Worm (Caenorhabditis elegans): ENCODE results near the gene dhs-5.

Gene dhs-5

ce11 chrII:5498156-5498739, 44.6 kb downstream of the dhs-5 start, which contains the start of the genes suex-1 and F12A10.9:
Gene suex-1 (minus strand): TSS chrII:5498256.
Gene F12A10.9 (plus strand): TSS chrII:5498689.
- TF ChIP-seq med-1 (GFP tag; optimal IDR thresholded peaks at IDR 0.05; ENCODE audit: insufficient read depth), result no peak
- no peak for TF ChIP-seq klf-2 (GFP tag; conservative IDR thresholded peaks at IDR 0.05)
- TF ChIP-seq ztf-23 (GFP tag; IDR thresholded peaks at IDR 0.05), result no peak
- TF ChIP-seq ztf-29 (GFP tag; IDR thresholded peaks at IDR 0.05), result no peak
- no peak for TF ChIP-seq tab-1 (GFP tag; IDR thresholded peaks at IDR 0.05)
- TF ChIP-seq flt-1 (GFP tag; IDR thresholded peaks at IDR 0.05), result no peak
- TF ChIP-seq cog-1 (tag; optimal IDR thresholded peaks at IDR 0.05), result no peak
- TF ChIP-seq ref-1 (GFP tag; conservative IDR thresholded peaks at IDR 0.05), result no peak
- TF ChIP-seq T22C8.4 (GFP tag; IDR thresholded peaks at IDR 0.05), result no peak

ce11 chrII:5500470-5500869, 46.8 kb downstream of the dhs-5 start, which contains the start of gene fzy-1:
Gene fzy-1 (plus strand): TSS chrII:5500770.
- TF ChIP-seq klf-2 (GFP tag; conservative IDR thresholded peaks at IDR 0.05) (no peak), ztf-23 (GFP tag; IDR thresholded peaks at IDR 0.05) (no peak)

- TF ChIP-seq ref-1 (GFP tag; conservative IDR thresholded peaks at IDR 0.05) (no peak), ztf-23 (GFP tag; IDR thresholded peaks at IDR 0.05) (no peak), cog-1 (tag; optimal IDR thresholded peaks at IDR 0.05) (no peak), med-1 (GFP tag; optimal IDR thresholded peaks at IDR 0.05; ENCODE audit: insufficient read depth) (no peak), flt-1 (GFP tag; IDR thresholded peaks at IDR 0.05) (no peak), ztf-29 (GFP tag; IDR thresholded peaks at IDR 0.05) (no peak), klf-2 (GFP tag; conservative IDR thresholded peaks at IDR 0.05) (no peak), T22C8.4 (GFP tag; IDR thresholded peaks at IDR 0.05) (no peak), tab-1 (GFP tag; IDR thresholded peaks at IDR 0.05) (no peak)
Measured at ce11 chrII:5500986-5501657, 47.5 kb downstream of the dhs-5 start, which contains the start of gene F12A10.8. Gene F12A10.8 (minus strand): TSS chrII:5501064.

DNA sequence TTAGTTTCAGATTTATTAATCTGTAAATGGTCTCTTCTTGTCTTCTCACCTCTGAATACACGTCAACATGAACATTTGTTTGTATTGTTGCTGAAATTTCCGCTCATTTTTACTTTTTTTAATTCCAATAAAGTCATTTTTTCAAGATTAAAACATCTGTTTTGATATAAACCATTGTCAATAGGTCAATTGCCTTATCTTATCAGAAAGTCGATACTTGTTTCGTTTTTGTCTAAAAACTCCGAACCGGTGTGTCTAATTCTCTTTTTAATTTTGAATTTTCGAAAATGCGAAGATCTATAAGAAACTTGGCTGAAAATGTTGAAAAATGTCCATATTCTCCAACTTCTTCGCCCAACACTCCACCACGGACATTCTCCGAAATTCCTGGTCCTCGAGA, 50.1 kb downstream of the dhs-5 start, which contains the start of gene cyp-44A1:
Gene cyp-44A1, plus strand, starts transcription at position 285 of the 400 bp plus-strand sequence.
- TF ChIP-seq T22C8.4 (GFP tag; IDR thresholded peaks at IDR 0.05) (no peak), ztf-29 (GFP tag; IDR thresholded peaks at IDR 0.05) (no peak), med-1 (GFP tag; optimal IDR thresholded peaks at IDR 0.05; ENCODE audit: insufficient read depth) (no peak), ref-1 (GFP tag; conservative IDR thresholded peaks at IDR 0.05) (no peak), ztf-23 (GFP tag; IDR thresholded peaks at IDR 0.05) (no peak), tab-1 (GFP tag; IDR thresholded peaks at IDR 0.05) (no peak), flt-1 (GFP tag; IDR thresholded peaks at IDR 0.05) (no peak), klf-2 (GFP tag; conservative IDR thresholded peaks at IDR 0.05) (no peak), cog-1 (tag; optimal IDR thresholded peaks at IDR 0.05) (no peak)
